Worm (Caenorhabditis elegans) whole organism, late embryonic: Measurements from ENCODE around the gene C13B4.1.

ENCODE experiments used
- ahr-1 ChIP-seq: sonication (generic microtip); optimal IDR thresholded peaks from 2 replicates; lab custom pipeline; 2016; ENCODE audit warnings: missing genetic modification characterization, missing compliant biosample characterization
- ceh-9 ChIP-seq: sonication (generic microtip); optimal IDR thresholded peaks from 2 replicates; lab custom pipeline; 2016; ENCODE audit warnings: mild to moderate bottlenecking, missing genetic modification characterization, inconsistent platforms, missing compliant biosample characterization
- dmd-4 ChIP-seq: sonication (generic microtip); optimal IDR thresholded peaks from 2 replicates; lab custom pipeline; 2016; ENCODE audit warnings: borderline replicate concordance, missing genetic modification characterization, missing compliant biosample characterization
- elt-2 ChIP-seq: sonication (generic microtip); optimal IDR thresholded peaks from 2 replicates; lab custom pipeline; 2016; ENCODE audit warnings: missing genetic modification reagents, missing genetic modification characterization, missing compliant biosample characterization
- fkh-10 ChIP-seq: fragments of 150-350 bp; optimal IDR thresholded peaks from 2 replicates; lab custom pipeline; 2014; ENCODE audit warnings: missing biosample characterization, missing genetic modification reagents, missing genetic modification characterization
- hlh-15 ChIP-seq: sonication (generic microtip); optimal IDR thresholded peaks from 2 replicates; lab custom pipeline; 2016; ENCODE audit warnings: missing genetic modification characterization, missing compliant biosample characterization
- lin-11 ChIP-seq: fragments of 200-800 bp; sonication (Bioruptor generic); optimal IDR thresholded peaks from 2 replicates; lab custom pipeline; 2018; ENCODE audit warnings: mild to moderate bottlenecking, missing genetic modification characterization, missing compliant biosample characterization
- nfya-1 ChIP-seq: sonication (generic microtip); optimal IDR thresholded peaks from 2 replicates; lab custom pipeline; 2017; ENCODE audit warnings: missing genetic modification characterization, mild to moderate bottlenecking, missing compliant biosample characterization, antibody characterized with exemption, moderate library complexity
- nhr-11 ChIP-seq: fragments of 150-350 bp; optimal IDR thresholded peaks from 2 replicates; lab custom pipeline; 2014; ENCODE audit warnings: missing biosample characterization, missing genetic modification characterization
- pag-3 ChIP-seq: sonication (generic microtip); optimal IDR thresholded peaks from 2 replicates; lab custom pipeline; 2016; ENCODE audit warnings: missing compliant biosample characterization, missing genetic modification characterization, borderline replicate concordance
- pha-4 ChIP-seq: fragments of 150-350 bp; optimal IDR thresholded peaks from 2 replicates; lab custom pipeline; 2018; ENCODE audit warnings: missing biosample characterization, missing genetic modification reagents, missing genetic modification characterization
- pqm-1 ChIP-seq: sonication (generic microtip); optimal IDR thresholded peaks from 2 replicates; lab custom pipeline; 2016; ENCODE audit warnings: missing genetic modification characterization, missing compliant biosample characterization
- sdc-2 ChIP-seq: sonication (generic microtip); optimal IDR thresholded peaks from 2 replicates; lab custom pipeline; 2016; ENCODE audit warnings: missing genotype, missing genetic modification characterization, missing compliant biosample characterization
- unc-42 ChIP-seq: sonication (generic microtip); optimal IDR thresholded peaks from 2 replicates; lab custom pipeline; 2016; ENCODE audit warnings: missing genotype, missing genetic modification characterization, missing compliant biosample characterization

DNA sequence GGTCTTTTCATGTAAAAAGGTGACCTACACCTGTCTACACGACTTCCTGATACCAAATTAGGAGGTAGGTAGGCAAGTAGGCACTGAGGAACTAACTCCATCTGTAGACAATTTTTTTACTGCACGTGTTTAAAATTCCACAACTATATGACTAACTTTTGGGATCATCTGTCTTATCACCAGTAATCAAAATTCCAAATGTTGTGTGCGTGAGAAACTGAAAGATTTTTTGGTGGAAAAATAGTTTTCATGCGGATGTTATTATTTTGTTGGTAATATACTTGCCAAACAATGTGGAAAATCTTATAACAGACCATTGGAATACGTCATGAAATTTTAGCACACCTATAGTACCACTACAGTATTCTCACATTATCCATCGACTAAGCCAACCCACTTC, 31.8 kb upstream of the C13B4.1 start, which contains the start of gene K10H10.13:
- TF ChIP-seq pha-4 (tag; lab: Kevin White, UChicago) (no peak), nfya-1 (no peak), hlh-15 (no peak), pqm-1 (tag; lab: Kevin White, UChicago) (no peak), ceh-9 (tag; lab: Kevin White, UChicago) (no peak), pag-3 (no peak), lin-11 (tag; lab: Kevin White, UChicago) (no peak), nhr-11 (tag; lab: Kevin White, UChicago) (no peak), elt-2 (tag; lab: Kevin White, UChicago) (no peak), dmd-4 (tag; lab: Kevin White, UChicago) (no peak), unc-42 (tag; lab: Kevin White, UChicago) (no peak), ahr-1 (tag; lab: Kevin White, UChicago) (no peak), sdc-2 (tag; lab: Kevin White, UChicago) (no peak), fkh-10 (GFP tag; lab: Kevin White, UChicago) (no peak)
